Fruit fly (Drosophila melanogaster): ENCODE results near the gene CG2150.

The CG2150 gene

dm6 chr3R:31745629-31746081 is 18.9 kb downstream of the CG2150 start, which contains the start of gene awd (continued):
- TF ChIP-seq trem (tag; optimal IDR thresholded peaks at IDR 0.05): peak; percentile 85
- TF ChIP-seq CG11504 (tag; optimal IDR thresholded peaks at IDR 0.05): no peak
- TF ChIP-seq bowl (GFP tag; IDR thresholded peaks at IDR 0.05): no peak
- TF ChIP-seq Opbp (GFP tag; IDR thresholded peaks at IDR 0.05; ENCODE audit: partially characterized antibody): peak; percentile 19; the same call in 1 of the 3 replicates
- TF ChIP-seq HmgD (GFP tag; optimal IDR thresholded peaks at IDR 0.05): no peak
- no peak for TF ChIP-seq CG11247 (GFP tag; IDR thresholded peaks at IDR 0.05)
- TF ChIP-seq CG12299 (tag; optimal IDR thresholded peaks at IDR 0.05): no peak
- TF ChIP-seq PHDP (tag; optimal IDR thresholded peaks at IDR 0.05): no peak
- peak; percentile 25; the same call in 1 of the 2 replicates for TF ChIP-seq amos (GFP tag; IDR thresholded peaks at IDR 0.05; ENCODE audit: partially characterized antibody)
- TF ChIP-seq ERR (GFP tag; optimal IDR thresholded peaks at IDR 0.05): peak; percentile 20
- no peak for TF ChIP-seq CG4707 (GFP tag; optimal IDR thresholded peaks at IDR 0.05)
- TF ChIP-seq ham (GFP tag; IDR thresholded peaks at IDR 0.05): no peak
- TF ChIP-seq eve (GFP tag; optimal IDR thresholded peaks at IDR 0.05): no peak
- TF ChIP-seq jigr1 (GFP tag; IDR thresholded peaks at IDR 0.05): no peak
- no peak for TF ChIP-seq Rfx (GFP tag; IDR thresholded peaks at IDR 0.05)
- TF ChIP-seq CG31441 (GFP tag; IDR thresholded peaks at IDR 0.05): no peak
- no peak for TF ChIP-seq CG2678 (tag; optimal IDR thresholded peaks at IDR 0.05)
- no peak for TF ChIP-seq Hey (tag; optimal IDR thresholded peaks at IDR 0.05)
- TF ChIP-seq CG1602 (GFP tag; optimal IDR thresholded peaks at IDR 0.05): no peak
- no peak for TF ChIP-seq tap (tag; optimal IDR thresholded peaks at IDR 0.05)
- peak; percentile 75 for TF ChIP-seq onecut (GFP tag; IDR thresholded peaks at IDR 0.05)
- peak; percentile 16 for TF ChIP-seq scrt (GFP tag; optimal IDR thresholded peaks at IDR 0.05)
- TF ChIP-seq Hr39 (optimal IDR thresholded peaks at IDR 0.05): no peak
- TF ChIP-seq hth (optimal IDR thresholded peaks at IDR 0.05): no peak
- no peak for TF ChIP-seq Ets65A (GFP tag)
- TF ChIP-seq CG11398 (GFP tag; optimal IDR thresholded peaks at IDR 0.05): no peak
- no peak for TF ChIP-seq CG17359 (tag; optimal IDR thresholded peaks at IDR 0.05)
- TF ChIP-seq Hr51 (GFP tag; optimal IDR thresholded peaks at IDR 0.05): no peak
- TF ChIP-seq CG11456 (GFP tag; IDR thresholded peaks at IDR 0.05): no peak
- no peak for TF ChIP-seq abd-A (tag; optimal IDR thresholded peaks at IDR 0.05)
- no peak for TF ChIP-seq CG12942 (GFP tag; optimal IDR thresholded peaks at IDR 0.05)
- peak; percentile 30 for TF ChIP-seq CG10267 (tag; optimal IDR thresholded peaks at IDR 0.05)
- TF ChIP-seq MESR4 (GFP tag; optimal IDR thresholded peaks at IDR 0.05): peak; percentile 89
- no peak for TF ChIP-seq fd102C (GFP tag; optimal IDR thresholded peaks at IDR 0.05)
- TF ChIP-seq danr (GFP tag; IDR thresholded peaks at IDR 0.05): no peak
- TF ChIP-seq tin (GFP tag; optimal IDR thresholded peaks at IDR 0.05): no peak
- no peak for TF ChIP-seq CG15601 (tag; optimal IDR thresholded peaks at IDR 0.05)
- TF ChIP-seq peb (GFP tag; IDR thresholded peaks at IDR 0.05): no peak
- no peak for TF ChIP-seq CG15696 (tag; optimal IDR thresholded peaks at IDR 0.05)
- no peak for TF ChIP-seq slbo (GFP tag; IDR thresholded peaks at IDR 0.05)
- TF ChIP-seq pzg (GFP tag; optimal IDR thresholded peaks at IDR 0.05): peak; percentile 81
- TF ChIP-seq CG13287 (GFP tag; IDR thresholded peaks at IDR 0.05; ENCODE audit: partially characterized antibody): peak; percentile 23; the same call in 1 of the 2 replicates
- no peak for TF ChIP-seq Rx (GFP tag; IDR thresholded peaks at IDR 0.05)
- TF ChIP-seq tx (GFP tag; optimal IDR thresholded peaks at IDR 0.05): no peak

Measured in whole organism, embryonic.